Worm (Caenorhabditis elegans): ENCODE data around the gene C07G1.6.

ce11 chrIV:8163687-8164086, 46.5 kb downstream of the C07G1.6 start, which contains the start of gene clec-51:
- TF ChIP-seq T07F8.4 (tag; optimal IDR thresholded peaks at IDR 0.05), result no peak
- TF ChIP-seq zfh-2 (GFP tag; conservative IDR thresholded peaks at IDR 0.05), result no peak
- TF ChIP-seq F57C9.4 (tag; optimal IDR thresholded peaks at IDR 0.05), result no peak
- TF ChIP-seq athp-1 (tag; optimal IDR thresholded peaks at IDR 0.05), result no peak
- no peak for TF ChIP-seq F49E8.2 (tag; optimal IDR thresholded peaks at IDR 0.05; ENCODE audit: insufficient read depth)
- TF ChIP-seq ceh-100 (GFP tag; IDR thresholded peaks at IDR 0.05), result no peak
- TF ChIP-seq ama-1 (optimal IDR thresholded peaks at IDR 0.05), result no peak
- no peak for TF ChIP-seq ama-1 (GFP tag; optimal IDR thresholded peaks at IDR 0.05)
